Worm (Caenorhabditis elegans) whole organism, L1 larva: ENCODE data around the gene let-765.

Source experiments
- C04F5.9 ChIP-seq: sonication (generic microtip); optimal IDR thresholded peaks from 2 replicates; lab custom pipeline; 2016; ENCODE audit warnings: missing genetic modification characterization, missing compliant biosample characterization
- C16A3.4 ChIP-seq: fragments of 150-350 bp; optimal IDR thresholded peaks from 2 replicates; lab custom pipeline; 2014; ENCODE audit warnings: missing biosample characterization, missing genetic modification characterization
- C34B4.2 ChIP-seq: sonication (generic microtip); optimal IDR thresholded peaks from 2 replicates; lab custom pipeline; 2017; ENCODE audit warnings: mild to moderate bottlenecking, missing genetic modification characterization, missing compliant biosample characterization
- Y116A8C.19 ChIP-seq: sonication (generic microtip); optimal IDR thresholded peaks from 2 replicates; lab custom pipeline; 2016; ENCODE audit warnings: missing compliant biosample characterization, missing genetic modification characterization, borderline replicate concordance
- aha-1 ChIP-seq: fragments of 150-350 bp; optimal IDR thresholded peaks from 2 replicates; lab custom pipeline; 2014; ENCODE audit warnings: missing biosample characterization, missing genetic modification characterization
- ama-1 ChIP-seq: fragments of 150-350 bp; optimal IDR thresholded peaks from 2 replicates; lab custom pipeline; 2014
- ceh-8 ChIP-seq: fragments of 200-800 bp; sonication (Bioruptor generic); optimal IDR thresholded peaks from 2 replicates; lab custom pipeline; 2018; ENCODE audit warnings: mild to moderate bottlenecking, missing genetic modification characterization, moderate library complexity, missing compliant biosample characterization
- ceh-82 ChIP-seq, 3 experiments: fragments of 150-350 bp in 1 of 3; sonication (generic microtip) in 2 of 3; optimal IDR thresholded peaks; 2 replicates each; lab custom pipeline; 2014 to 2017; ENCODE audit warnings: missing biosample characterization in 3 of 3, missing genetic modification characterization in 3 of 3
- ceh-88 ChIP-seq: fragments of 200-800 bp; sonication (Bioruptor generic); IDR thresholded peaks from 2 replicates; pipeline ENCODE4 v1.3.6; 2022; ENCODE audit warnings: missing genetic modification characterization, missing compliant biosample characterization
- ceh-90 ChIP-seq: sonication (generic microtip); optimal IDR thresholded peaks from 2 replicates; lab custom pipeline; 2016; ENCODE audit warnings: missing genetic modification characterization, missing compliant biosample characterization
- efl-1 ChIP-seq, 4 experiments: fragments of 150-350 bp; optimal IDR thresholded peaks in 3 of 4; peaks in 1 of 4; 1 replicate in 1 of 4; 2 replicates in 3 of 4; lab custom pipeline; 2014; ENCODE audit warnings: missing biosample characterization in 2 of 4, missing genetic modification characterization in 2 of 4, missing genetic modification reagents in 2 of 4
- elt-3 ChIP-seq, 6 experiments: fragments of 150-350 bp in 1 of 6; sonication (generic microtip); optimal IDR thresholded peaks; 2 replicates each; lab custom pipeline; 2017 to 2018; ENCODE audit warnings: missing biosample characterization in 6 of 6, missing genetic modification characterization in 6 of 6, inconsistent platforms in 1 of 6
- ets-5 ChIP-seq: fragments of 200-800 bp; sonication (Bioruptor generic); IDR thresholded peaks from 2 replicates; pipeline ENCODE4 v1.3.6; 2022; ENCODE audit warnings: missing genetic modification characterization, missing compliant biosample characterization
- fos-1 ChIP-seq: fragments of 150-350 bp; optimal IDR thresholded peaks from 2 replicates; lab custom pipeline; 2014; ENCODE audit warnings: missing biosample characterization, missing genetic modification characterization
- grh-1 ChIP-seq: fragments of 200-800 bp; sonication (Bioruptor generic); IDR thresholded peaks from 2 replicates; pipeline ENCODE4 v1.3.6; 2022; ENCODE audit warnings: missing genetic modification reagents, missing genetic modification characterization, missing compliant biosample characterization
- hlh-17 ChIP-seq: fragments of 200-800 bp; sonication (Bioruptor generic); optimal IDR thresholded peaks from 2 replicates; lab custom pipeline; 2018; ENCODE audit warnings: missing genetic modification characterization, mild to moderate bottlenecking, missing compliant biosample characterization, moderate library complexity, borderline replicate concordance
- irx-1 ChIP-seq: sonication (generic microtip); optimal IDR thresholded peaks from 2 replicates; lab custom pipeline; 2016; ENCODE audit warnings: missing genetic modification characterization, missing compliant biosample characterization
- isw-1 ChIP-seq: fragments of 200-800 bp; sonication (Bioruptor generic); IDR thresholded peaks from 2 replicates; pipeline ENCODE4 v1.3.6; 2022; ENCODE audit warnings: missing genetic modification characterization, missing compliant biosample characterization
- jun-1 ChIP-seq: fragments of 150-350 bp; optimal IDR thresholded peaks from 2 replicates; lab custom pipeline; 2014; ENCODE audit warnings: missing biosample characterization, missing genetic modification reagents, missing genetic modification characterization
- lin-13 ChIP-seq: fragments of 150-350 bp; optimal IDR thresholded peaks from 2 replicates; lab custom pipeline; 2014; ENCODE audit warnings: missing biosample characterization, missing genetic modification reagents, missing genetic modification characterization
- lin-15B ChIP-seq: fragments of 150-350 bp; sonication (generic microtip); optimal IDR thresholded peaks from 3 replicates; lab custom pipeline; 2014; ENCODE audit warnings: missing biosample characterization, missing genetic modification characterization
- lsy-2 ChIP-seq, 2 experiments: fragments of 150-350 bp; optimal IDR thresholded peaks; 2 replicates each; lab custom pipeline; 2014; ENCODE audit warnings: missing biosample characterization in 2 of 2, missing genetic modification characterization in 2 of 2
- mab-9 ChIP-seq: fragments of 200-800 bp; sonication (Bioruptor generic); IDR thresholded peaks from 2 replicates; pipeline ENCODE4 v1.3.6; 2022; ENCODE audit warnings: missing genetic modification reagents, missing genetic modification characterization, missing compliant biosample characterization
- mef-2 ChIP-seq: fragments of 150-350 bp; optimal IDR thresholded peaks from 2 replicates; lab custom pipeline; 2014; ENCODE audit warnings: missing biosample characterization, missing genetic modification characterization
- mep-1 ChIP-seq: fragments of 150-350 bp; optimal IDR thresholded peaks from 2 replicates; lab custom pipeline; 2014; ENCODE audit warnings: missing biosample characterization, missing genetic modification characterization
- nhr-20 ChIP-seq: sonication (generic microtip); optimal IDR thresholded peaks from 2 replicates; lab custom pipeline; 2016; ENCODE audit warnings: mild to moderate bottlenecking, missing genetic modification characterization, missing compliant biosample characterization
- nhr-237 ChIP-seq: fragments of 150-350 bp; optimal IDR thresholded peaks from 2 replicates; lab custom pipeline; 2014; ENCODE audit warnings: missing biosample characterization, missing genetic modification characterization
- nhr-76 ChIP-seq: sonication (generic microtip); optimal IDR thresholded peaks from 2 replicates; lab custom pipeline; 2017; ENCODE audit warnings: missing biosample characterization, missing genetic modification characterization
- rnt-1 ChIP-seq: sonication (generic microtip); optimal IDR thresholded peaks from 2 replicates; lab custom pipeline; 2016; ENCODE audit warnings: mild to moderate bottlenecking, missing genetic modification characterization, moderate library complexity, missing compliant biosample characterization
- skn-1 ChIP-seq: fragments of 150-350 bp; optimal IDR thresholded peaks from 2 replicates; lab custom pipeline; 2014; ENCODE audit warnings: missing biosample characterization, missing genetic modification characterization
- snpc-4 ChIP-seq: fragments of 150-350 bp; optimal IDR thresholded peaks from 2 replicates; lab custom pipeline; 2014; ENCODE audit warnings: missing biosample characterization, missing genetic modification characterization
- snu-23 ChIP-seq: sonication (generic microtip); optimal IDR thresholded peaks from 2 replicates; lab custom pipeline; 2016; ENCODE audit warnings: missing genetic modification characterization, missing compliant biosample characterization
- sox-4 ChIP-seq: sonication (generic microtip); optimal IDR thresholded peaks from 2 replicates; lab custom pipeline; 2016; ENCODE audit warnings: missing genetic modification characterization, missing compliant biosample characterization
- sptf-1 ChIP-seq: fragments of 150-350 bp; optimal IDR thresholded peaks from 2 replicates; lab custom pipeline; 2014; ENCODE audit warnings: missing biosample characterization, missing genetic modification characterization
- sup-37 ChIP-seq: fragments of 200-800 bp; sonication (Bioruptor generic); optimal IDR thresholded peaks from 2 replicates; lab custom pipeline; 2018; ENCODE audit warnings: mild to moderate bottlenecking, missing genetic modification characterization, missing compliant biosample characterization
- tlp-1 ChIP-seq: fragments of 150-350 bp; optimal IDR thresholded peaks from 2 replicates; lab custom pipeline; 2014; ENCODE audit warnings: missing biosample characterization, missing genetic modification characterization
- unc-30 ChIP-seq: sonication (generic microtip); optimal IDR thresholded peaks from 2 replicates; lab custom pipeline; 2017; ENCODE audit warnings: missing biosample characterization, missing genetic modification characterization
- unc-86 ChIP-seq: sonication (generic microtip); optimal IDR thresholded peaks from 2 replicates; lab custom pipeline; 2016; ENCODE audit warnings: missing genetic modification characterization, missing compliant biosample characterization
- unc-98 ChIP-seq: fragments of 200-800 bp; sonication (Bioruptor generic); IDR thresholded peaks from 2 replicates; pipeline ENCODE4 v1.3.6; 2022; ENCODE audit warnings: missing genetic modification characterization, missing compliant biosample characterization
- xbp-1 ChIP-seq: sonication (generic microtip); optimal IDR thresholded peaks from 2 replicates; lab custom pipeline; 2016; ENCODE audit warnings: missing genetic modification characterization, missing compliant biosample characterization
- zag-1 ChIP-seq: fragments of 150-350 bp; optimal IDR thresholded peaks from 2 replicates; lab custom pipeline; 2014; ENCODE audit warnings: missing biosample characterization, missing genetic modification characterization
- zip-4 ChIP-seq: fragments of 200-800 bp; sonication (Bioruptor generic); optimal IDR thresholded peaks from 2 replicates; lab custom pipeline; 2018; ENCODE audit warnings: mild to moderate bottlenecking, missing genetic modification characterization, moderate library complexity, missing compliant biosample characterization
- ztf-4 ChIP-seq: fragments of 150-350 bp; optimal IDR thresholded peaks from 2 replicates; lab custom pipeline; 2014; ENCODE audit warnings: missing biosample characterization, missing genetic modification characterization

The let-765 gene

DNA sequence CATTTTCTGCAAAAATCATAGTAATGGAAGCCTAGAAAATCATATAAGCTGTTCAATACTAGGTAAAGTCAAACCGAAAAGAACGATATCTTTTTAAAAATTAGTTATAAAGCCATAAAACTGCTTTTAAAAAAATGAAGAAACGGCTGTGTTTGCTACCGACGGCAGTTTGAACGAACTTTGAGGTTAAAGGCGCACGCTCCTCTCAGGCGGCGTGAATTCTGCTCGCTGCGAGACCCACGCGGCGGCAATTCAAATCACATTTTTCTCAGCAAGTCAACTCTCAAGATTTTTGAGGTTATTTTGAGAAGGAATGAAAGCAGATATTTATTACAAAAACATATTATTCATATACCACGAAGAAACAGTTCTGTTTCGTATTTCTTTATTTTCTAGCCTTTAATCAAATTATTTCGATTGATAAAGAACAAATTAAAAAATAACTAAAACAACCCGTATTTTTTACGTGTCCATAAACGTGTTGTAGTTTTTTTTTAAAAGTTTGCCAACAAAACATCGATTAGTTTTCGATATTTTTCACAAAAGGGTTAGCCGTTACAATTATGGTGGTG is 7.2 kb upstream of the let-765 start, which contains the start of the genes mdh-2 and F20H11.4 (continued):
- no peak for TF ChIP-seq ceh-90
- peak; percentile 86 to 93 for TF ChIP-seq lsy-2 (tag; optimal IDR thresholded peaks at IDR 0.05; lab: Kevin White, UChicago)
- TF ChIP-seq lin-15B (tag; lab: Kevin White, UChicago) = peak; percentile 76
- TF ChIP-seq nhr-237 (tag; lab: Kevin White, UChicago) = peak; percentile 59
- TF ChIP-seq hlh-17 (GFP tag; lab: Kevin White, UChicago) = no peak
- no peak for TF ChIP-seq grh-1
- peak; percentile 84 for TF ChIP-seq mep-1 (tag; lab: Kevin White, UChicago)
- TF ChIP-seq aha-1 (tag; lab: Kevin White, UChicago) = no peak
- TF ChIP-seq tlp-1 (tag; lab: Kevin White, UChicago) = no peak
- TF ChIP-seq irx-1 (tag; lab: Kevin White, UChicago) = peak; percentile 69
- peak; percentile 87 for TF ChIP-seq nhr-20 (tag; lab: Kevin White, UChicago)
- no peak for TF ChIP-seq nhr-76 (tag; lab: Kevin White, UChicago)
- no peak for TF ChIP-seq unc-30 (tag; lab: Kevin White, UChicago)
- TF ChIP-seq mab-9 (GFP tag; lab: Robert Waterston, UW) = no peak
- no peak for TF ChIP-seq C04F5.9 (tag; lab: Kevin White, UChicago)
- peak; percentile 74 for TF ChIP-seq isw-1 (GFP tag; lab: Robert Waterston, UW)
- peak in 2 of 6 experiments; percentile 65 to 78 for TF ChIP-seq elt-3 (tag; optimal IDR thresholded peaks at IDR 0.05; lab: Kevin White, UChicago)
- peak; percentile 86 for TF ChIP-seq C16A3.4
- TF ChIP-seq zip-4 = no peak
- TF ChIP-seq ama-1 (lab: Kevin White, UChicago) = no peak
- TF ChIP-seq ceh-88 = no peak; the same call in 1 of the 2 replicates
- peak; percentile 27 for TF ChIP-seq ztf-4 (tag; lab: Kevin White, UChicago)
- TF ChIP-seq mef-2 (tag; lab: Kevin White, UChicago) = no peak
- TF ChIP-seq ceh-82 (tag; optimal IDR thresholded peaks at IDR 0.05; lab: Kevin White, UChicago) = peak; percentile 64 to 90 (median 78)
- no peak for TF ChIP-seq C34B4.2 (tag; lab: Kevin White, UChicago)
- no peak for TF ChIP-seq Y116A8C.19
- peak; percentile 31 for TF ChIP-seq sox-4
- no peak for TF ChIP-seq sup-37 (GFP tag; lab: Kevin White, UChicago)
- no peak for TF ChIP-seq unc-98 (GFP tag; lab: Robert Waterston, UW)
- peak; percentile 80 for TF ChIP-seq lin-13
- TF ChIP-seq snpc-4 (tag; lab: Kevin White, UChicago) = peak; percentile 61
- TF ChIP-seq ceh-8 (GFP tag; lab: Kevin White, UChicago) = no peak
- no peak for TF ChIP-seq sptf-1
- TF ChIP-seq zag-1 (tag; lab: Kevin White, UChicago) = no peak
- peak; percentile 86 for TF ChIP-seq rnt-1
- peak; percentile 88 for TF ChIP-seq skn-1 (tag; lab: Kevin White, UChicago)
- TF ChIP-seq ets-5 (GFP tag; lab: Robert Waterston, UW) = no peak

DNA sequence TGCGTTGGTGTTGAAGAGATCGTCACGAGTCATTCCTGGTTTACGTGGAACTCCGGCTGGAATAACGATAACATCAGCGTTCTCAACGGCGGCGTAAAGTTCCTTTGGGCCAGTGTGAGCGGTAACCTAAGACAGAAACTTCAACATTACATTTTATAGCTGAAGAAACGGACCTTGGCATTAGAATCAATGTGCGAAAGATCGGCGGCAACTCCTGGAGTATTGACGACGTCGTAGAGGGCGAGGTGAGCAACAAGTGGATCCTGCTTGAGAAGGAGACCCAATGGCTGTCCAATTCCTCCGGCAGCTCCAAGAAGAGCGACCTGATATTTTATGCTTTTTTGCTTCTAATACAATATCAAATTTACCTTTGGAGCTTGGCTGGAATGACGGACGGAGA is 6.7 kb upstream of the let-765 start:
- TF ChIP-seq unc-86 (tag; lab: Kevin White, UChicago) (no peak), nhr-20 (tag; lab: Kevin White, UChicago) (no peak), fos-1 (tag; lab: Kevin White, UChicago) (no peak), C04F5.9 (tag; lab: Kevin White, UChicago) (no peak), efl-1 (optimal IDR thresholded peaks at IDR 0.05; lab: Kevin White, UChicago) (no peak), efl-1 (GFP tag; optimal IDR thresholded peaks at IDR 0.05 in 1 of 2; lab: Kevin White, UChicago) (peak in 1 of 2 experiments; percentile 62), xbp-1 (no peak), snu-23 (GFP tag; lab: Kevin White, UChicago) (no peak), jun-1 (tag; lab: Kevin White, UChicago) (no peak)
- TF ChIP-seq, all 84 proteins: peak for 1
